Fruit fly (Drosophila melanogaster) ovary, adult (tissue): Measurements from ENCODE around the gene CG15046.
A peak's percentile ranks its signal among the peaks of the same experiment; 100 is the strongest.

Source experiments
- CG17801 ChIP-seq: fragments of 200-800 bp; optimal IDR thresholded peaks from 2 replicates; lab custom pipeline; 2019; ENCODE audit warnings: missing biosample characterization, mild to moderate bottlenecking, missing genetic modification characterization, moderate library complexity; ENCODE audit not compliant: partially characterized antibody

Gene CG15046

dm6 chrX:18489509-18489908 is at the start of gene CG15046:
Gene CG15046 (minus strand): TSS chrX:18489620.
- TF ChIP-seq CG17801 = no peak

dm6 chrX:18538204-18538864 is 48.9 kb upstream of the CG15046 start:
- TF ChIP-seq CG17801 = no peak

- no peak for TF ChIP-seq CG17801
Observed at dm6 chrX:18537066-18537759, 47.8 kb upstream of the CG15046 start.

- no peak for TF ChIP-seq CG17801
Observed at dm6 chrX:18534393-18534792, 45.0 kb upstream of the CG15046 start.

- no peak for TF ChIP-seq CG17801
Observed at dm6 chrX:18533308-18533707, 43.9 kb upstream of the CG15046 start.

dm6 chrX:18528166-18528733 is 38.8 kb upstream of the CG15046 start, which contains the start of the genes CG15042 and CG15047:
Gene CG15042 (minus strand): TSS chrX:18528266.
Gene CG15047 (plus strand): TSS chrX:18528683.
- TF ChIP-seq CG17801 = no peak

dm6 chrX:18524594-18525266 is 35.3 kb upstream of the CG15046 start:
- no peak for TF ChIP-seq CG17801

dm6 chrX:18523146-18523812 is 33.9 kb upstream of the CG15046 start:
- no peak for TF ChIP-seq CG17801

- TF ChIP-seq CG17801 = no peak
Observed at dm6 chrX:18522395-18523104, 33.1 kb upstream of the CG15046 start, which contains the start of gene CG6481. Gene CG6481 (minus strand): TSS chrX:18522445.

dm6 chrX:18520360-18520759 is 30.9 kb upstream of the CG15046 start:
- TF ChIP-seq CG17801 = no peak

dm6 chrX:18517415-18517814 is 28.0 kb upstream of the CG15046 start:
- TF ChIP-seq CG17801 = no peak

dm6 chrX:18515988-18516541 is 26.6 kb upstream of the CG15046 start:
- no peak for TF ChIP-seq CG17801

- TF ChIP-seq CG17801 = no peak
Observed at dm6 chrX:18515205-18515921, 25.9 kb upstream of the CG15046 start, which contains the start of the genes Bx and HisRS. Gene Bx (plus strand): TSS chrX:18515428. Gene HisRS (plus strand): TSS chrX:18515428.

dm6 chrX:18514767-18515166 is 25.3 kb upstream of the CG15046 start, which contains the start of gene CG6470:
Gene CG6470 (minus strand): TSS chrX:18514867.
- no peak for TF ChIP-seq CG17801

dm6 chrX:18512271-18512679 is 22.9 kb upstream of the CG15046 start, which contains the start of gene Ggt-1:
Gene Ggt-1 (minus strand): TSS chrX:18512521.
- TF ChIP-seq CG17801 = peak; percentile 61
